Fruit fly (Drosophila melanogaster) whole organism, pupa: ENCODE results near the gene CG11498.

ENCODE experiments used
- CG12605 ChIP-seq: fragments of 200-800 bp; sonication (Bioruptor generic); IDR thresholded peaks from 2 replicates; pipeline ENCODE4 v1.3.6; 2022; ENCODE audit warnings: missing biosample characterization, missing genetic modification characterization
- CG15710 ChIP-seq: fragments of 200-800 bp; sonication (Bioruptor generic); optimal IDR thresholded peaks from 2 replicates; lab custom pipeline; 2018; ENCODE audit warnings: missing biosample characterization, mild to moderate bottlenecking, missing genetic modification characterization, moderate library complexity
- CG17806 ChIP-seq: fragments of 200-800 bp; sonication (Bioruptor generic); optimal IDR thresholded peaks from 2 replicates; lab custom pipeline; 2018; ENCODE audit warnings: missing biosample characterization, mild to moderate bottlenecking, missing genetic modification characterization, moderate library complexity
- CG8159 ChIP-seq: fragments of 200-800 bp; sonication (Bioruptor generic); optimal IDR thresholded peaks from 3 replicates; lab custom pipeline; 2018; ENCODE audit warnings: missing biosample characterization, mild to moderate bottlenecking, missing genetic modification characterization, moderate library complexity
- CG8301 ChIP-seq: fragments of 200-800 bp; sonication (Bioruptor generic); optimal IDR thresholded peaks from 2 replicates; lab custom pipeline; 2018; ENCODE audit warnings: missing biosample characterization, mild to moderate bottlenecking, missing genetic modification characterization
- CG9948 ChIP-seq: fragments of 200-800 bp; sonication (Bioruptor generic); optimal IDR thresholded peaks from 2 replicates; lab custom pipeline; 2018; ENCODE audit warnings: missing biosample characterization, mild to moderate bottlenecking, missing genetic modification characterization, moderate library complexity
- D1 ChIP-seq: fragments of 200-800 bp; sonication (Bioruptor generic); optimal IDR thresholded peaks from 2 replicates; lab custom pipeline; 2018; ENCODE audit warnings: missing biosample characterization, mild to moderate bottlenecking, missing genetic modification characterization, moderate library complexity
- Ets98B ChIP-seq: fragments of 200-800 bp; sonication (Bioruptor generic); IDR thresholded peaks from 2 replicates; pipeline ENCODE4 v1.3.6; 2022; ENCODE audit warnings: missing biosample characterization, missing genetic modification characterization
- Pif1A ChIP-seq: fragments of 200-800 bp; sonication (Bioruptor generic); optimal IDR thresholded peaks from 3 replicates; lab custom pipeline; 2016; ENCODE audit warnings: missing biosample characterization, missing genetic modification characterization
- Snoo ChIP-seq: fragments of 200-800 bp; sonication (Bioruptor generic); optimal IDR thresholded peaks from 3 replicates; lab custom pipeline; 2017; ENCODE audit warnings: missing biosample characterization, mild to moderate bottlenecking, missing genetic modification characterization, inconsistent platforms
- gl ChIP-seq: fragments of 200-800 bp; sonication (Bioruptor generic); optimal IDR thresholded peaks from 2 replicates; lab custom pipeline; 2018; ENCODE audit warnings: missing biosample characterization, mild to moderate bottlenecking, missing genetic modification characterization
- rn ChIP-seq: fragments of 200-800 bp; sonication (Bioruptor generic); IDR thresholded peaks from 2 replicates; pipeline ENCODE4 v1.3.6; 2022; ENCODE audit warnings: missing biosample characterization, missing genetic modification characterization

DNA sequence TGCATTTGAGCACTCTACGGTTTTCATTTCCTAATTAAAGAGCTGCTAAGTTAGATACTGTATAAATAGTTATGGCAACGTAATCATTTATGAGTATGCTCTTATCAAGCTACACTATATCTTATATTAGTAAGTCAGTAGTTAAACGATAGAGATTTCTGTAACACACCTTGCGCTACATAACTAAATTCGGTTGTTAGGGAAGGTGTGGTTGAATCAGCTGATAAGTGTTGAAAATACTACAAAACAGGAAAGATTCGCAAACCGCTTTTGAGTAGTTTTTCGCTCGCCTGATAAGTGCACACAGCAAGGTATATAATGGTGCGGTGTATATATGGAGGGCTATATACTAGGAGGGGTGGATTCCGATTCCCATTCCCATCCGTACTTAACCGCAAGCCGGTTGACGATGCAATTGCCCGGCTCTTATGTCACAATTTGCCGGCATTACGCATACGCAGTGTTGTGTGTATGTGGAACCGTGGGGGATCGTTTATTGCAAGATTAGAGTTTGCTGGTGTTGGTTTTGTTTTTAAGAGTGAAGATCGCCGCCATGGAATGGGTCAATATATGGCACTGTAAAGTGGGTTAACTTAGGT, 55.3 kb downstream of the CG11498 start:
- TF ChIP-seq CG17806 (tag; lab: Kevin White, UChicago) (no peak), CG15710 (tag; lab: Kevin White, UChicago) (no peak), Snoo (tag; lab: Kevin White, UChicago) (no peak), rn (no peak), CG8159 (no peak), D1 (tag; lab: Kevin White, UChicago) (no peak), Pif1A (GFP tag; lab: Kevin White, UChicago) (no peak), gl (tag; lab: Kevin White, UChicago) (no peak), CG12605 (GFP tag; lab: Robert Waterston, UW) (no peak), Ets98B (no peak), CG9948 (tag; lab: Kevin White, UChicago) (no peak), CG8301 (no peak)
